Fruit fly (Drosophila melanogaster) whole organism, embryonic: ENCODE measurements around the gene CG10803.
A peak's percentile ranks its signal among the peaks of the same experiment; 100 is the strongest.

ENCODE experiments used
- CG10431 ChIP-seq: fragments of 200-800 bp; sonication (Bioruptor generic); optimal IDR thresholded peaks from 3 replicates; lab custom pipeline; 2018; ENCODE audit warnings: missing biosample characterization, mild to moderate bottlenecking, missing genetic modification characterization
- CG11085 ChIP-seq: fragments of 200-800 bp; sonication (Bioruptor generic); IDR thresholded peaks from 2 replicates; pipeline ENCODE4 v1.3.6; 2022; ENCODE audit warnings: missing biosample characterization, missing genetic modification characterization
- CG11504 ChIP-seq: fragments of 200-800 bp; sonication (Bioruptor generic); optimal IDR thresholded peaks from 3 replicates; lab custom pipeline; 2019; ENCODE audit warnings: missing biosample characterization, mild to moderate bottlenecking, missing genetic modification characterization, moderate library complexity
- CG11695 ChIP-seq: fragments of 200-800 bp; sonication (Bioruptor generic); IDR thresholded peaks from 3 replicates; pipeline ENCODE4 v1.3.6; 2022; ENCODE audit warnings: missing biosample characterization, missing genetic modification characterization
- CG15011 ChIP-seq: fragments of 200-800 bp; sonication (Bioruptor generic); optimal IDR thresholded peaks from 3 replicates; lab custom pipeline; 2018; ENCODE audit warnings: missing biosample characterization, mild to moderate bottlenecking, missing genetic modification characterization
- CG1529 ChIP-seq: fragments of 200-800 bp; sonication (Bioruptor generic); optimal IDR thresholded peaks from 3 replicates; lab custom pipeline; 2018; ENCODE audit warnings: missing biosample characterization, missing genetic modification characterization
- CG17802 ChIP-seq: fragments of 200-800 bp; sonication (Bioruptor generic); optimal IDR thresholded peaks from 2 replicates; lab custom pipeline; 2018; ENCODE audit warnings: missing biosample characterization, mild to moderate bottlenecking, missing genetic modification characterization, moderate library complexity
- CG17829 ChIP-seq: fragments of 200-800 bp; optimal IDR thresholded peaks from 2 replicates; lab custom pipeline; 2019; ENCODE audit warnings: missing biosample characterization, mild to moderate bottlenecking, missing genetic modification characterization, moderate library complexity
- CG1832 ChIP-seq: fragments of 200-800 bp; sonication (Bioruptor generic); optimal IDR thresholded peaks from 2 replicates; lab custom pipeline; 2017; ENCODE audit warnings: missing biosample characterization, mild to moderate bottlenecking, missing genetic modification characterization, inconsistent platforms
- CG18476 ChIP-seq: fragments of 200-800 bp; sonication (Bioruptor generic); optimal IDR thresholded peaks from 2 replicates; lab custom pipeline; 2016; ENCODE audit warnings: missing biosample characterization, mild to moderate bottlenecking, missing genetic modification characterization
- CG2202 ChIP-seq: fragments of 200-800 bp; sonication (Bioruptor generic); optimal IDR thresholded peaks from 2 replicates; lab custom pipeline; 2018; ENCODE audit warnings: missing biosample characterization, mild to moderate bottlenecking, missing genetic modification characterization
- CG31441 ChIP-seq: fragments of 200-800 bp; sonication (Bioruptor generic); IDR thresholded peaks from 2 replicates; pipeline ENCODE4 v1.3.6; 2022; ENCODE audit warnings: missing biosample characterization, missing genetic modification characterization
- CG32532 ChIP-seq: fragments of 200-800 bp; sonication (Bioruptor generic); IDR thresholded peaks from 2 replicates; pipeline ENCODE4 v1.3.6; 2022; ENCODE audit warnings: missing biosample characterization, missing genetic modification characterization
- CG4404 ChIP-seq: fragments of 200-800 bp; sonication (Bioruptor generic); IDR thresholded peaks from 2 replicates; pipeline ENCODE4 v1.3.6; 2022; ENCODE audit warnings: missing biosample characterization, missing genetic modification characterization
- CG5245 ChIP-seq: fragments of 200-800 bp; sonication (Bioruptor generic); optimal IDR thresholded peaks from 3 replicates; lab custom pipeline; 2016; ENCODE audit warnings: missing biosample characterization, missing genetic modification characterization
- CG6654 ChIP-seq: fragments of 200-800 bp; sonication (Bioruptor generic); optimal IDR thresholded peaks from 2 replicates; lab custom pipeline; 2017; ENCODE audit warnings: missing biosample characterization, mild to moderate bottlenecking, missing genetic modification characterization
- CG6689 ChIP-seq: fragments of 200-800 bp; sonication (Bioruptor generic); IDR thresholded peaks from 2 replicates; pipeline ENCODE4 v1.3.6; 2022; ENCODE audit warnings: missing biosample characterization, missing genetic modification characterization
- CG7556 ChIP-seq: fragments of 200-800 bp; sonication (Bioruptor generic); optimal IDR thresholded peaks from 2 replicates; lab custom pipeline; 2017; ENCODE audit warnings: missing biosample characterization, mild to moderate bottlenecking, missing genetic modification characterization
- CG9609 ChIP-seq: fragments of 200-800 bp; sonication (Bioruptor generic); optimal IDR thresholded peaks from 3 replicates; lab custom pipeline; 2016; ENCODE audit warnings: missing biosample characterization, missing genetic modification characterization
- CG9817 ChIP-seq: fragments of 200-800 bp; sonication (Bioruptor generic); optimal IDR thresholded peaks from 2 replicates; lab custom pipeline; 2018; ENCODE audit warnings: missing biosample characterization, mild to moderate bottlenecking, missing genetic modification characterization, moderate library complexity
- Camta ChIP-seq: fragments of 200-800 bp; sonication (Bioruptor generic); optimal IDR thresholded peaks from 2 replicates; lab custom pipeline; 2016; ENCODE audit warnings: missing biosample characterization, missing genetic modification characterization
- Drgx ChIP-seq: fragments of 200-800 bp; sonication (Bioruptor generic); IDR thresholded peaks from 2 replicates; pipeline ENCODE4 v1.3.6; 2022; ENCODE audit warnings: missing biosample characterization, missing genetic modification characterization
- E2f1 ChIP-seq: fragments of 200-800 bp; sonication (Bioruptor generic); IDR thresholded peaks from 2 replicates; pipeline ENCODE4 v1.3.6; 2022; ENCODE audit warnings: missing biosample characterization, missing genetic modification characterization
- MESR4 ChIP-seq: fragments of 200-800 bp; sonication (Bioruptor generic); optimal IDR thresholded peaks from 2 replicates; lab custom pipeline; 2018; ENCODE audit warnings: missing biosample characterization, mild to moderate bottlenecking, missing genetic modification characterization, moderate library complexity
- Med ChIP-seq: fragments of 200-800 bp; sonication (Bioruptor generic); peaks from one replicate; lab custom pipeline; 2016; ENCODE audit warnings: missing biosample characterization, missing genetic modification characterization, mild to moderate bottlenecking, inconsistent platforms, moderate library complexity
- Neu2 ChIP-seq: fragments of 200-800 bp; sonication (Bioruptor generic); optimal IDR thresholded peaks from 3 replicates; lab custom pipeline; 2016; ENCODE audit warnings: missing biosample characterization, missing genetic modification characterization, borderline replicate concordance
- Optix ChIP-seq: fragments of 200-800 bp; sonication (Bioruptor generic); IDR thresholded peaks from 3 replicates; pipeline ENCODE4 v1.3.6; 2022; ENCODE audit warnings: missing biosample characterization, missing genetic modification characterization
- Side ChIP-seq: fragments of 200-800 bp; sonication (Bioruptor generic); optimal IDR thresholded peaks from 2 replicates; lab custom pipeline; 2016; ENCODE audit warnings: missing biosample characterization, missing genetic modification characterization
- Sox102F ChIP-seq: fragments of 200-800 bp; sonication (Bioruptor generic); optimal IDR thresholded peaks from 2 replicates; lab custom pipeline; 2018; ENCODE audit warnings: missing biosample characterization, mild to moderate bottlenecking, missing genetic modification characterization, moderate library complexity
- bsh ChIP-seq, 2 experiments: fragments of 200-800 bp; sonication (Bioruptor generic); optimal IDR thresholded peaks; 2 replicates each; lab custom pipeline; 2017 to 2018; ENCODE audit warnings: mild to moderate bottlenecking in 2 of 2, missing biosample characterization in 2 of 2, missing genetic modification characterization in 2 of 2, moderate library complexity in 1 of 2
- chif ChIP-seq, 2 experiments: fragments of 200-800 bp; sonication (Bioruptor generic); optimal IDR thresholded peaks; 3 replicates each; lab custom pipeline; 2016; ENCODE audit warnings: missing biosample characterization in 2 of 2, missing genetic modification characterization in 2 of 2
- chm ChIP-seq: fragments of 200-800 bp; sonication (Bioruptor generic); IDR thresholded peaks from 2 replicates; pipeline ENCODE4 v1.3.6; 2022; ENCODE audit warnings: missing biosample characterization, missing genetic modification characterization
- grau ChIP-seq: fragments of 200-800 bp; optimal IDR thresholded peaks from 3 replicates; lab custom pipeline; 2019; ENCODE audit warnings: missing biosample characterization, mild to moderate bottlenecking, missing genetic modification characterization, moderate library complexity
- jumu ChIP-seq: fragments of 200-800 bp; sonication (Bioruptor generic); optimal IDR thresholded peaks from 3 replicates; lab custom pipeline; 2016; ENCODE audit warnings: missing biosample characterization, missing genetic modification characterization
- kay ChIP-seq: fragments of 200-800 bp; sonication (Bioruptor generic); optimal IDR thresholded peaks from 2 replicates; lab custom pipeline; 2016; ENCODE audit warnings: missing biosample characterization, missing genetic modification characterization
- lmd ChIP-seq: fragments of 200-800 bp; sonication (Bioruptor generic); IDR thresholded peaks from 2 replicates; pipeline ENCODE4 v1.3.6; 2022; ENCODE audit warnings: missing biosample characterization, missing genetic modification characterization
- luna ChIP-seq: fragments of 200-800 bp; sonication (Bioruptor generic); optimal IDR thresholded peaks from 2 replicates; lab custom pipeline; 2016; ENCODE audit warnings: missing biosample characterization, missing genetic modification characterization
- mam ChIP-seq: fragments of 200-800 bp; sonication (Bioruptor generic); optimal IDR thresholded peaks from 3 replicates; lab custom pipeline; 2016; ENCODE audit warnings: missing biosample characterization, missing genetic modification characterization
- nau ChIP-seq: fragments of 200-800 bp; sonication (Bioruptor generic); optimal IDR thresholded peaks from 3 replicates; lab custom pipeline; 2017; ENCODE audit warnings: missing biosample characterization, mild to moderate bottlenecking, missing genetic modification characterization, missing genetic modification reagents
- nerfin-1 ChIP-seq: fragments of 200-800 bp; sonication (Bioruptor generic); optimal IDR thresholded peaks from 3 replicates; lab custom pipeline; 2019; ENCODE audit warnings: missing biosample characterization, mild to moderate bottlenecking, missing genetic modification characterization, moderate library complexity
- phol ChIP-seq: fragments of 200-800 bp; sonication (Bioruptor generic); optimal IDR thresholded peaks from 3 replicates; lab custom pipeline; 2018; ENCODE audit warnings: missing biosample characterization, mild to moderate bottlenecking, missing genetic modification characterization, moderate library complexity
- ro ChIP-seq: fragments of 200-800 bp; sonication (Bioruptor generic); IDR thresholded peaks from 2 replicates; pipeline ENCODE4 v1.3.6; 2022; ENCODE audit warnings: missing biosample characterization, missing genetic modification characterization
- row ChIP-seq: fragments of 200-800 bp; sonication (Bioruptor generic); IDR thresholded peaks from 3 replicates; pipeline ENCODE4 v1.3.6; 2022; ENCODE audit warnings: missing biosample characterization, missing genetic modification characterization
- sc ChIP-seq, 3 experiments: fragments of >200 bp in 2 of 3; fragments of 200-800 bp in 1 of 3; sonication (Bioruptor generic) in 1 of 3; optimal IDR thresholded peaks; 2 replicates in 2 of 3; 3 replicates in 1 of 3; lab custom pipeline; 2017; ENCODE audit warnings: mild to moderate bottlenecking in 1 of 3, missing biosample characterization in 1 of 3, missing genetic modification characterization in 1 of 3, missing genetic modification reagents in 1 of 3
- scrt ChIP-seq: fragments of 200-800 bp; sonication (Bioruptor generic); optimal IDR thresholded peaks from 2 replicates; lab custom pipeline; 2018; ENCODE audit warnings: missing biosample characterization, mild to moderate bottlenecking, missing genetic modification characterization, moderate library complexity
- slou ChIP-seq: fragments of 200-800 bp; sonication (Bioruptor generic); optimal IDR thresholded peaks from 3 replicates; lab custom pipeline; 2016; ENCODE audit warnings: missing biosample characterization, missing genetic modification characterization
- tgo ChIP-seq: fragments of 200-800 bp; sonication (Bioruptor generic); IDR thresholded peaks from 3 replicates; pipeline ENCODE4 v1.3.6; 2022; ENCODE audit warnings: missing biosample characterization, missing genetic modification characterization
- trh ChIP-seq: fragments of 200-800 bp; sonication (Bioruptor generic); optimal IDR thresholded peaks from 2 replicates; lab custom pipeline; 2016; ENCODE audit warnings: missing biosample characterization, missing genetic modification characterization
- unc-4 ChIP-seq: fragments of 200-800 bp; sonication (Bioruptor generic); IDR thresholded peaks from 2 replicates; pipeline ENCODE4 v1.3.6; 2022; ENCODE audit warnings: missing biosample characterization, missing genetic modification characterization; ENCODE audit not compliant: partially characterized antibody
- wor ChIP-seq: fragments of 200-800 bp; sonication (Bioruptor generic); IDR thresholded peaks from 2 replicates; pipeline ENCODE4 v1.3.6; 2022; ENCODE audit warnings: missing biosample characterization, missing genetic modification characterization
- zen2 ChIP-seq: fragments of 200-800 bp; sonication (Bioruptor generic); IDR thresholded peaks from 3 replicates; pipeline ENCODE4 v1.3.6; 2022; ENCODE audit warnings: missing biosample characterization, missing genetic modification characterization; ENCODE audit not compliant: partially characterized antibody

CG10803 gene

DNA sequence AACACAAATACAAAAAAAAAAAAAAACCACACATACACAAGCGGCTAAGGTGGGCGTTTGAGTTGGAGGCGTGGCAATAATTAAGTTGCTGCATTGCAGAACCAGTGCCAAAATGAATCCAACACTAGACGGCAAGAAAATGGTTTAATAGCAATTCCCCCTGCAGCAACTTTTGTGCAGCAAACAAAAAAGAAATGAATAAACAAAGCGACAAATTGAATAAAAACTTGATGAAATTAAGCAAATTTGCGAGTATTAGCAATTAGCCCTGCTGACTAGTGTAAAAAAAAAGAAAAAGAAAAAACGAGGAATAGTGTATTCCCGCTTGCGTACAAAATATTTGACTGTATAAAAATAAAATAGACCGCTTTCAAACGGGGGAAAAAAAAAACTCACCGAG, 30.7 kb upstream of the CG10803 start:
- TF ChIP-seq MESR4 (GFP tag; lab: Kevin White, UChicago) = no peak
- no peak for TF ChIP-seq CG10431 (GFP tag; lab: Kevin White, UChicago)
- TF ChIP-seq jumu (GFP tag; lab: Kevin White, UChicago) = no peak
- no peak for TF ChIP-seq luna (GFP tag; lab: Kevin White, UChicago)
- TF ChIP-seq Med = peak; percentile 36
- no peak for TF ChIP-seq unc-4 (GFP tag; lab: Robert Waterston, UW)
- no peak for TF ChIP-seq CG5245
- TF ChIP-seq CG15011 (GFP tag; lab: Kevin White, UChicago) = no peak
- no peak for TF ChIP-seq CG32532 (GFP tag; lab: Robert Waterston, UW)
- no peak for TF ChIP-seq trh
- no peak for TF ChIP-seq CG1832 (GFP tag; lab: Kevin White, UChicago)
- peak; percentile 29; the same call in 1 of the 2 replicates for TF ChIP-seq CG6689 (GFP tag; lab: Robert Waterston, UW)
- no peak for TF ChIP-seq wor (GFP tag; lab: Robert Waterston, UW)
- TF ChIP-seq Drgx (GFP tag; lab: Robert Waterston, UW) = peak; percentile 79
- peak; percentile 9 for TF ChIP-seq grau (tag; lab: Kevin White, UChicago)
- TF ChIP-seq ro (GFP tag; lab: Robert Waterston, UW) = no peak
- TF ChIP-seq chif (GFP tag; optimal IDR thresholded peaks at IDR 0.05; lab: Kevin White, UChicago) = no peak
- TF ChIP-seq nau (GFP tag; lab: Kevin White, UChicago) = no peak
- no peak for TF ChIP-seq sc (optimal IDR thresholded peaks at IDR 0.05; lab: Kevin White, UChicago)
- no peak for TF ChIP-seq sc (GFP tag; optimal IDR thresholded peaks at IDR 0.05; lab: Kevin White, UChicago)
- TF ChIP-seq chm (GFP tag; lab: Robert Waterston, UW) = peak; percentile 51; the same call in 1 of the 2 replicates
- no peak for TF ChIP-seq Camta (GFP tag; lab: Kevin White, UChicago)
- TF ChIP-seq slou = no peak
- no peak for TF ChIP-seq Optix (GFP tag; lab: Robert Waterston, UW)
- no peak for TF ChIP-seq CG9609 (GFP tag; lab: Kevin White, UChicago)
- peak; percentile 6 for TF ChIP-seq CG1529
- TF ChIP-seq bsh (GFP tag; optimal IDR thresholded peaks at IDR 0.05; lab: Kevin White, UChicago) = peak in 1 of 2 experiments; percentile 67
- no peak for TF ChIP-seq scrt (GFP tag; lab: Kevin White, UChicago)
- TF ChIP-seq CG6654 (GFP tag; lab: Kevin White, UChicago) = no peak
- no peak for TF ChIP-seq mam (GFP tag; lab: Kevin White, UChicago)
- 0 out of 3 replicates have a peak, but pooled peaks have one; percentile 24 for TF ChIP-seq CG11695
- TF ChIP-seq lmd = no peak; the same call in 1 of the 2 replicates
- TF ChIP-seq Sox102F = peak; percentile 54
- TF ChIP-seq CG18476 (GFP tag; lab: Kevin White, UChicago) = no peak
- TF ChIP-seq zen2 = no peak
- no peak for TF ChIP-seq CG17802 (tag; lab: Kevin White, UChicago)
- peak; percentile 27; the same call in 1 of the 3 replicates for TF ChIP-seq row (GFP tag; lab: Robert Waterston, UW)
- TF ChIP-seq CG7556 (GFP tag; lab: Kevin White, UChicago) = no peak
- TF ChIP-seq tgo = no peak
- TF ChIP-seq CG17829 (tag; lab: Kevin White, UChicago) = no peak
- TF ChIP-seq kay (GFP tag; lab: Kevin White, UChicago) = no peak
- peak; percentile 54 for TF ChIP-seq phol
- TF ChIP-seq nerfin-1 (tag; lab: Kevin White, UChicago) = no peak
- TF ChIP-seq Side (GFP tag; lab: Kevin White, UChicago) = no peak
- TF ChIP-seq CG31441 (GFP tag; lab: Robert Waterston, UW) = peak; percentile 8; the same call in 1 of the 2 replicates
- TF ChIP-seq CG11504 (tag; lab: Kevin White, UChicago) = peak; percentile 34
- no peak for TF ChIP-seq E2f1 (GFP tag; lab: Robert Waterston, UW)
- no peak for TF ChIP-seq CG2202 (tag; lab: Kevin White, UChicago)
- no peak for TF ChIP-seq CG9817 (tag; lab: Kevin White, UChicago)
- TF ChIP-seq CG11085 (GFP tag; lab: Robert Waterston, UW) = no peak
- no peak for TF ChIP-seq CG4404
- TF ChIP-seq Neu2 (GFP tag; lab: Kevin White, UChicago) = no peak
